Worm (Caenorhabditis elegans) whole organism, L4 larva: ENCODE measurements around the gene cyc-2.2.
A peak's percentile ranks its signal among the peaks of the same experiment; 100 is the strongest.

ENCODE experiments used
- D1046.2 ChIP-seq: fragments of 200-800 bp; sonication (Bioruptor generic); IDR thresholded peaks from 2 replicates; pipeline ENCODE4 v1.3.6; 2022; ENCODE audit warnings: missing genetic modification characterization, missing compliant biosample characterization
- F10B5.3 ChIP-seq: sonication (generic microtip); optimal IDR thresholded peaks from 2 replicates; lab custom pipeline; 2016; ENCODE audit warnings: mild to moderate bottlenecking, missing genetic modification characterization, missing compliant biosample characterization
- F26F4.8 ChIP-seq: fragments of 200-800 bp; sonication (Bioruptor generic); conservative IDR thresholded peaks from 2 replicates; pipeline ENCODE4 v1.3.6; 2022; ENCODE audit warnings: missing genetic modification characterization, missing compliant biosample characterization
- F49E8.2 ChIP-seq: sonication (generic microtip); optimal IDR thresholded peaks from 2 replicates; lab custom pipeline; 2016; ENCODE audit warnings: missing compliant biosample characterization, mild to moderate bottlenecking, missing genetic modification characterization, borderline replicate concordance
- R02D3.7 ChIP-seq: fragments of 150-350 bp; sonication (generic microtip); optimal IDR thresholded peaks from 3 replicates; lab custom pipeline; 2014; ENCODE audit warnings: missing biosample characterization, missing genetic modification characterization
- T26A8.4 ChIP-seq: fragments of 200-800 bp; sonication (Bioruptor generic); IDR thresholded peaks from 2 replicates; pipeline ENCODE4 v1.3.6; 2022; ENCODE audit warnings: missing genetic modification characterization, missing compliant biosample characterization
- Y5F2A.4 ChIP-seq: fragments of 200-800 bp; sonication (Bioruptor generic); optimal IDR thresholded peaks from 2 replicates; lab custom pipeline; 2018; ENCODE audit warnings: mild to moderate bottlenecking, missing genetic modification characterization, missing compliant biosample characterization
- Y75B8A.6 ChIP-seq: fragments of 200-800 bp; sonication (Bioruptor generic); IDR thresholded peaks from 2 replicates; pipeline ENCODE4 v1.3.6; 2022; ENCODE audit warnings: missing genetic modification reagents, missing genetic modification characterization, missing compliant biosample characterization
- ZK337.2 ChIP-seq: fragments of 200-800 bp; sonication (Bioruptor generic); IDR thresholded peaks from 2 replicates; pipeline ENCODE4 v1.3.6; 2022; ENCODE audit warnings: missing genetic modification reagents, missing genetic modification characterization, missing compliant biosample characterization
- arid-1 ChIP-seq: fragments of 200-800 bp; sonication (Bioruptor generic); conservative IDR thresholded peaks from 2 replicates; pipeline ENCODE4 v1.3.6; 2022; ENCODE audit warnings: missing genetic modification reagents, missing genetic modification characterization, missing compliant biosample characterization
- attf-4 ChIP-seq: sonication (generic microtip); optimal IDR thresholded peaks from 3 replicates; lab custom pipeline; 2017; ENCODE audit warnings: missing biosample characterization, missing genetic modification characterization
- ceh-28 ChIP-seq: fragments of 150-350 bp; optimal IDR thresholded peaks from 2 replicates; lab custom pipeline; 2014; ENCODE audit warnings: missing biosample characterization, missing genetic modification reagents, missing genetic modification characterization
- ceh-62 ChIP-seq: sonication (generic microtip); optimal IDR thresholded peaks from 2 replicates; lab custom pipeline; 2017; ENCODE audit warnings: missing biosample characterization, missing genetic modification characterization
- ces-1 ChIP-seq: fragments of 150-350 bp; sonication (generic microtip); optimal IDR thresholded peaks from 4 replicates; lab custom pipeline; 2014; ENCODE audit warnings: missing biosample characterization, missing genetic modification reagents, missing genetic modification characterization
- daf-12 ChIP-seq: fragments of 150-350 bp; optimal IDR thresholded peaks from 2 replicates; lab custom pipeline; 2014; ENCODE audit warnings: missing biosample characterization, missing genetic modification reagents, missing genetic modification characterization
- daf-16 ChIP-seq, 3 experiments: sonication (generic microtip); optimal IDR thresholded peaks; 2 replicates each; lab custom pipeline; 2016 to 2017; ENCODE audit warnings: missing genetic modification characterization in 3 of 3, missing genetic modification reagents in 3 of 3, mild to moderate bottlenecking in 2 of 3, missing compliant biosample characterization in 2 of 3, missing biosample characterization in 1 of 3, moderate library complexity in 1 of 3
- daf-8 ChIP-seq: fragments of 200-800 bp; sonication (Bioruptor generic); IDR thresholded peaks from 2 replicates; pipeline ENCODE4 v1.3.6; 2022; ENCODE audit warnings: missing genetic modification characterization, missing compliant biosample characterization
- dmd-6 ChIP-seq: fragments of 200-800 bp; sonication (Bioruptor generic); IDR thresholded peaks from 2 replicates; pipeline ENCODE4 v1.3.6; 2022; ENCODE audit warnings: missing genetic modification reagents, missing genetic modification characterization, missing compliant biosample characterization
- dmd-9 ChIP-seq: fragments of 200-800 bp; sonication (Bioruptor generic); IDR thresholded peaks from 2 replicates; pipeline ENCODE4 v1.3.6; 2022; ENCODE audit warnings: missing genetic modification reagents, missing genetic modification characterization, missing compliant biosample characterization
- dpl-1 ChIP-seq: fragments of 150-350 bp; optimal IDR thresholded peaks from 2 replicates; lab custom pipeline; 2014; ENCODE audit warnings: missing biosample characterization, missing genetic modification reagents, missing genetic modification characterization
- egl-43 ChIP-seq: fragments of 200-800 bp; sonication (Bioruptor generic); IDR thresholded peaks from 2 replicates; pipeline ENCODE4 v1.3.6; 2022; ENCODE audit warnings: missing genetic modification reagents, missing genetic modification characterization, missing compliant biosample characterization
- fkh-10 ChIP-seq: fragments of 150-350 bp; optimal IDR thresholded peaks from 2 replicates; lab custom pipeline; 2014; ENCODE audit warnings: missing biosample characterization, missing genetic modification reagents, missing genetic modification characterization
- hmg-1.1 ChIP-seq: fragments of 200-800 bp; sonication (Bioruptor generic); IDR thresholded peaks from 2 replicates; pipeline ENCODE4 v1.3.6; 2022; ENCODE audit warnings: missing genetic modification reagents, missing genetic modification characterization, missing compliant biosample characterization
- lin-1 ChIP-seq: fragments of 200-800 bp; sonication (Bioruptor generic); IDR thresholded peaks from 2 replicates; pipeline ENCODE4 v1.3.6; 2022; ENCODE audit warnings: missing genetic modification reagents, missing genetic modification characterization, missing compliant biosample characterization
- lin-15B ChIP-seq: fragments of 150-350 bp; sonication (generic microtip); optimal IDR thresholded peaks from 3 replicates; lab custom pipeline; 2014; ENCODE audit warnings: missing biosample characterization, missing genetic modification characterization
- lin-38 ChIP-seq: fragments of 200-800 bp; sonication (Bioruptor generic); IDR thresholded peaks from 2 replicates; pipeline ENCODE4 v1.3.6; 2022; ENCODE audit warnings: missing genetic modification reagents, missing genetic modification characterization, missing compliant biosample characterization
- lsy-2 ChIP-seq, 2 experiments: fragments of 150-350 bp in 1 of 2; sonication (generic microtip) in 1 of 2; optimal IDR thresholded peaks; 2 replicates each; lab custom pipeline; 2014 to 2017; ENCODE audit warnings: missing biosample characterization in 2 of 2, missing genetic modification characterization in 2 of 2
- madf-5 ChIP-seq, 2 experiments: fragments of 200-800 bp; sonication (Bioruptor generic); IDR thresholded peaks; 2 replicates each; pipeline ENCODE4 v1.3.6; 2022; ENCODE audit warnings: missing compliant biosample characterization in 2 of 2, missing genetic modification characterization in 2 of 2
- mdt-29 ChIP-seq: fragments of 200-800 bp; sonication (Bioruptor generic); IDR thresholded peaks from 2 replicates; pipeline ENCODE4 v1.3.6; 2022; ENCODE audit warnings: missing genetic modification reagents, missing genetic modification characterization, missing compliant biosample characterization
- mep-1 ChIP-seq: fragments of 150-350 bp; sonication (generic microtip); optimal IDR thresholded peaks from 3 replicates; lab custom pipeline; 2014; ENCODE audit warnings: missing biosample characterization, missing genetic modification characterization
- mxl-2 ChIP-seq: fragments of 200-800 bp; sonication (Bioruptor generic); conservative IDR thresholded peaks from 2 replicates; pipeline ENCODE4 v1.3.6; 2022; ENCODE audit warnings: missing genetic modification reagents, missing genetic modification characterization, missing compliant biosample characterization
- mxl-3 ChIP-seq: fragments of 200-800 bp; sonication (Bioruptor generic); optimal IDR thresholded peaks from 2 replicates; lab custom pipeline; 2018; ENCODE audit warnings: mild to moderate bottlenecking, missing genetic modification characterization, missing compliant biosample characterization
- nhr-11 ChIP-seq: fragments of 150-350 bp; optimal IDR thresholded peaks from 2 replicates; lab custom pipeline; 2014; ENCODE audit warnings: missing biosample characterization, missing genetic modification characterization
- nhr-237 ChIP-seq: sonication (generic microtip); optimal IDR thresholded peaks from 2 replicates; lab custom pipeline; 2017; ENCODE audit warnings: missing biosample characterization, missing genetic modification characterization
- nhr-25 ChIP-seq: sonication (generic microtip); optimal IDR thresholded peaks from 2 replicates; lab custom pipeline; 2017; ENCODE audit warnings: missing genetic modification characterization, mild to moderate bottlenecking, missing compliant biosample characterization, antibody characterized with exemption, moderate library complexity, borderline replicate concordance; ENCODE audit not compliant: insufficient read depth
- sdz-12 ChIP-seq: fragments of 200-800 bp; sonication (Bioruptor generic); optimal IDR thresholded peaks from 2 replicates; lab custom pipeline; 2018; ENCODE audit warnings: mild to moderate bottlenecking, missing genetic modification characterization, missing compliant biosample characterization
- skn-1 ChIP-seq: fragments of 150-350 bp; optimal IDR thresholded peaks from 2 replicates; lab custom pipeline; 2014; ENCODE audit warnings: missing biosample characterization, missing genetic modification characterization
- spr-1 ChIP-seq: sonication (generic microtip); optimal IDR thresholded peaks from 2 replicates; lab custom pipeline; 2016; ENCODE audit warnings: mild to moderate bottlenecking, missing genetic modification characterization, missing compliant biosample characterization
- unc-130 ChIP-seq: sonication (generic microtip); optimal IDR thresholded peaks from 2 replicates; lab custom pipeline; 2016; ENCODE audit warnings: missing genetic modification reagents, missing genetic modification characterization, missing compliant biosample characterization
- unc-39 ChIP-seq: sonication (generic microtip); optimal IDR thresholded peaks from 2 replicates; lab custom pipeline; 2017; ENCODE audit warnings: missing biosample characterization, missing genetic modification characterization
- unc-62 ChIP-seq, 3 experiments: fragments of 150-350 bp in 1 of 3; sonication (generic microtip); optimal IDR thresholded peaks in 2 of 3; peaks in 1 of 3; 1 replicate in 1 of 3; 2 replicates in 2 of 3; lab custom pipeline; 2014 to 2017; ENCODE audit warnings: missing biosample characterization in 3 of 3, missing genetic modification characterization in 3 of 3, missing genetic modification reagents in 3 of 3, missing genotype in 1 of 3
- zip-2 ChIP-seq: fragments of 150-350 bp; optimal IDR thresholded peaks from 2 replicates; lab custom pipeline; 2014; ENCODE audit warnings: missing biosample characterization, missing genetic modification characterization
- ztf-7 ChIP-seq: fragments of 150-350 bp; optimal IDR thresholded peaks from 2 replicates; lab custom pipeline; 2014; ENCODE audit warnings: missing biosample characterization, missing genetic modification characterization

cyc-2.2 gene

DNA sequence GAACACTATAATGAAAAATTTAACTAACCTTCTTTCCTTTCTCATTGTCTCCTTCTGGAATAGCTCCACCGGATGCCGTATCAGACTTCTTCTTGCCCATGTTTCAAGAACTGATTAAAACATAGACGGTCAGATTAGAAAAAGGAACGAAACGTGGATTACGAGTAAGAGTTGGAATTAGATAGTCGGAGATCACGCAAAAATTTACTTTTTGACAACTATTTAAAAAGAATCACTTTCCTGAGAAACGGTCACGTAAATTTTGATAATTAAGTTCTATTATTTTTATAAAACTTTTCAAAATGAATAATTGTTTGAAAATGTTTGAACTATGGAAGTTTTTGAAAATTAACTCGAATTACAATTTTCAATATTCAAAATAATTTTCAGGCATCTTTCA is at the start of gene cyc-2.2:
Gene cyc-2.2 (minus strand): TSS at position 101 of the 400 bp plus-strand sequence.
- TF ChIP-seq dmd-9 (GFP tag; lab: Robert Waterston, UW) (no peak), R02D3.7 (no peak), mep-1 (tag; lab: Kevin White, UChicago) (no peak), nhr-11 (tag; lab: Kevin White, UChicago) (no peak), daf-16 (GFP tag; optimal IDR thresholded peaks at IDR 0.05; lab: Kevin White, UChicago) (no peak), daf-16 (tag; optimal IDR thresholded peaks at IDR 0.05; lab: Kevin White, UChicago) (no peak), Y5F2A.4 (no peak), ZK337.2 (GFP tag; lab: Robert Waterston, UW) (no peak), ztf-7 (tag; lab: Kevin White, UChicago) (no peak), ces-1 (no peak), F26F4.8 (GFP tag; lab: Robert Waterston, UW) (no peak), sdz-12 (GFP tag; lab: Kevin White, UChicago) (no peak), lin-15B (tag; lab: Kevin White, UChicago) (no peak), daf-8 (GFP tag; lab: Robert Waterston, UW) (no peak), dpl-1 (GFP tag; lab: Kevin White, UChicago) (no peak), Y75B8A.6 (no peak), ceh-62 (tag; lab: Kevin White, UChicago) (no peak), ceh-28 (tag; lab: Kevin White, UChicago) (no peak), unc-39 (tag; lab: Kevin White, UChicago) (no peak)
- TF ChIP-seq, all 104 proteins: peak for 0

DNA sequence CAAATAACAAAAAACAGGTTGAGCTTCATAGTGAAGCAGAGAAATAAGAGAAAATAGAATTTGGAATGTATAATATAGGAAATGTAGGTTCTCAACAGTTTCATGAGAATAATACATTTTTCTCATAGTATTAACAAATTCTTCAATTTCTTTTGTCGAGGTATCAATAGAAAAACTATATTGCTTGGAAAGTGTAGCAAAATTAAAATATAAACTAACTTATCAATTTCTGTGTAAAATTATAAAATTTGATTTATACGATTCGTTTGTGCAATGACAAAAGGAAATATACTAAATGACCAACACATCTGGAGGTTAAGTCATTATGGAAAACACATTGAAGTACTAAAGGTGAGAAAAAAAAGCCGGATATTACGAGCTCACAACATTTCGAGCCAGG is 49.6 kb upstream of the cyc-2.2 start, which contains the start of gene W05B10.3:
Gene W05B10.3 (minus strand): TSS at position 101 of the 400 bp plus-strand sequence.
- TF ChIP-seq daf-12 (tag; lab: Kevin White, UChicago) (no peak), unc-62 (GFP tag; optimal IDR thresholded peaks at IDR 0.05 in 1 of 2; lab: Kevin White, UChicago) (peak in 1 of 2 experiments; percentile 79), unc-62 (tag; optimal IDR thresholded peaks at IDR 0.05; lab: Kevin White, UChicago) (no peak), nhr-11 (tag; lab: Kevin White, UChicago) (no peak)

DNA sequence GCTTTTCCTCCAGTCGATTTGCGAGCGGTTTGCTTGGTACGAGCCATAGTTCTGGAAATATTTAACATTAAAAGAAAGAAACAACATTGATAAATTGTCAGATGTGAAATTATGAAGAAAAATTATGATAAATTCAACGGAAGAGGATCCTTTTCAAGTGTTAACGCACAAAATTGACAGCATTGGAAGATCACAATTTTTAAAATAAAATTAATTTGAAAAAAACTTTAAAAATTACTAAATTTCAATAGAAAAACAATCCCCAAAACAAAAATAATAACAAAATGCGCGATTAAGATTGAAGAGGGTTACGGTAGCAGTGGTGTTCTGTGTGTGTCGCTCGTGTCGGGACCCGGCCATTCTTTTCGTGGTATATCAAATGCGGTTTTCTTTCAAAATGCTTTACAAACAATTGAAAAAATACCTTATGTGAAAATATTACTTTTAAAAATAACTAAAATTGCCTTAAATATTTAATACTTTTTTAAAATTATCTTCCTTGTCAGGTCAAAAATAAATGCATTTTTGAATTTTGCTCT is 48.3 kb upstream of the cyc-2.2 start, which contains the start of gene his-74:
Gene his-74 (minus strand): TSS at position 51 of the 539 bp plus-strand sequence.
- TF ChIP-seq ces-1 (no peak), lin-1 (no peak), skn-1 (tag; lab: Kevin White, UChicago) (no peak), lin-38 (GFP tag; lab: Robert Waterston, UW) (no peak), F49E8.2 (tag; lab: Kevin White, UChicago) (no peak), fkh-10 (GFP tag; lab: Kevin White, UChicago) (no peak), sdz-12 (GFP tag; lab: Kevin White, UChicago) (no peak), mxl-2 (GFP tag; lab: Robert Waterston, UW) (no peak), arid-1 (GFP tag; lab: Robert Waterston, UW) (no peak), lsy-2 (tag; optimal IDR thresholded peaks at IDR 0.05; lab: Kevin White, UChicago) (peak in 1 of 2 experiments; percentile 40), dmd-6 (GFP tag; lab: Robert Waterston, UW) (no peak), unc-130 (peak; percentile 10), lin-15B (tag; lab: Kevin White, UChicago) (no peak), zip-2 (tag; lab: Kevin White, UChicago) (no peak), hmg-1.1 (GFP tag; lab: Robert Waterston, UW) (no peak), unc-39 (tag; lab: Kevin White, UChicago) (no peak), ceh-28 (tag; lab: Kevin White, UChicago) (no peak)

DNA sequence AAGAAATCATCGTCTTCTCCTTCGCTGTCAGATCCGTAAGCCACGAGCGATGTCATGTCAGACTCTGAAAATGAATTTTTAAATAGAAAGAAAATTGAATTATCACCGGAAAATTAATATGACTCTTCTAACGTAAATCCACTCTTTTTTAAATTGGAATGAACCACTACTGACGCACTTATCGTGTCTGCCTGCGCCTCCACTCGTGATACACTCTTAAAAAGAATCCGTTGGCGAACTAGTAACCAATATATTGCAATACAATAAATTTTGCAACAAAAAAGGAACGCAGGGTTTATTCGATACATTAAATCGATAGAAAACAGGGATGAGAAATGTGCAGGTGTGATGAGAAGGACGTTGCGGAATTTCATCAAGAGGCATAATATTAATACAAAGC is 47.4 kb upstream of the cyc-2.2 start, which contains the start of gene ccch-3:
Gene ccch-3 (minus strand): TSS at position 262 of the 400 bp plus-strand sequence.
- TF ChIP-seq spr-1 (tag; lab: Kevin White, UChicago) (no peak), attf-4 (tag; lab: Kevin White, UChicago) (no peak), skn-1 (tag; lab: Kevin White, UChicago) (no peak), madf-5 (GFP tag; IDR thresholded peaks at IDR 0.05; lab: Robert Waterston, UW) (no peak), nhr-237 (no peak), egl-43 (GFP tag; lab: Robert Waterston, UW) (no peak), unc-130 (peak; percentile 18), T26A8.4 (GFP tag; lab: Robert Waterston, UW) (no peak), mdt-29 (GFP tag; lab: Robert Waterston, UW) (no peak), nhr-25 (tag; lab: Kevin White, UChicago) (peak; percentile 69), D1046.2 (no peak), dmd-6 (GFP tag; lab: Robert Waterston, UW) (no peak; the same call in 1 of the 2 replicates), F10B5.3 (tag; lab: Kevin White, UChicago) (no peak), mxl-3 (GFP tag; lab: Kevin White, UChicago) (peak; percentile 33), ceh-62 (tag; lab: Kevin White, UChicago) (no peak), unc-39 (tag; lab: Kevin White, UChicago) (no peak)
